Fruit fly (Drosophila melanogaster) whole organism: ENCODE data around the gene Tyler.

Experiments
- CG8478 ChIP-seq: fragments of >200 bp; optimal IDR thresholded peaks from 2 replicates; lab custom pipeline; 2018; ENCODE audit warnings: inconsistent platforms
- psq ChIP-seq: fragments of >200 bp; optimal IDR thresholded peaks from 2 replicates; lab custom pipeline; 2017

DNA sequence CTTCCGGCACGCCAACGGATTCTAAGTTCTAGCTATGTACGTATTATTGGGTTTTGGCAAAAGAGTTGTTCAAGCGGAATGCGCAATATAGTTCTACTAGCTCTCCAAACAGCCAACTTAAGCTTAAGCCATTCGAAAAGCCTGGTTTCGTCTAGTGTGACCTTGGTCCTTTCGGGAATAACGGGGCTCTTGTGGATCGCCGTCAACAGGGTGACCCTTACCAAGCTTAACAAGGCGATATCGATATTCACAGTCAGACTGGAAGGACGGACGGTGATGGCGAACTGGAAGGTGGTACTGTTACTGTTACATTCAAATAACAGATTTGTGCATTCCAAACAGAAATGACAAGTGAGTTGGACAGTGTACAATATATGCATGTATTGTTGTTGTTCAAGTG lies 37.6 kb upstream of the Tyler start:
- no peak for TF ChIP-seq CG8478 (lab: Kevin White, UChicago)
- no peak for TF ChIP-seq psq (lab: Kevin White, UChicago)
